Worm (Caenorhabditis elegans) whole organism, late embryonic: ENCODE measurements around the gene sorf-1.

Experiments
- C08G9.2 ChIP-seq: sonication (generic microtip); optimal IDR thresholded peaks from 2 replicates; lab custom pipeline; 2016; ENCODE audit warnings: mild to moderate bottlenecking, missing genetic modification characterization, moderate library complexity, missing compliant biosample characterization
- C38D4.7 ChIP-seq: fragments of 200-800 bp; sonication (Bioruptor generic); optimal IDR thresholded peaks from 2 replicates; lab custom pipeline; 2018; ENCODE audit warnings: mild to moderate bottlenecking, missing genetic modification characterization, moderate library complexity, missing compliant biosample characterization
- F13H6.1 ChIP-seq: sonication (generic microtip); optimal IDR thresholded peaks from 2 replicates; lab custom pipeline; 2016; ENCODE audit warnings: missing genetic modification characterization, missing compliant biosample characterization
- K02D7.2 ChIP-seq: sonication (generic microtip); optimal IDR thresholded peaks from 2 replicates; lab custom pipeline; 2017; ENCODE audit warnings: mild to moderate bottlenecking, missing genetic modification characterization, missing compliant biosample characterization
- K09A11.1 ChIP-seq: sonication (generic microtip); optimal IDR thresholded peaks from 2 replicates; lab custom pipeline; 2017; ENCODE audit warnings: antibody characterized with exemption, mild to moderate bottlenecking, missing genetic modification characterization, missing compliant biosample characterization; ENCODE audit not compliant: insufficient read depth
- T23F11.4 ChIP-seq: fragments of 200-800 bp; sonication (Bioruptor generic); optimal IDR thresholded peaks from 2 replicates; lab custom pipeline; 2018; ENCODE audit warnings: mild to moderate bottlenecking, missing genetic modification characterization, missing compliant biosample characterization
- ama-1 ChIP-seq: fragments of 150-350 bp; optimal IDR thresholded peaks from 2 replicates; lab custom pipeline; 2014
- ceh-18 ChIP-seq: sonication (generic microtip); optimal IDR thresholded peaks from 2 replicates; lab custom pipeline; 2016; ENCODE audit warnings: missing genetic modification characterization, missing compliant biosample characterization
- ceh-19 ChIP-seq: fragments of 200-800 bp; sonication (Bioruptor generic); optimal IDR thresholded peaks from 2 replicates; lab custom pipeline; 2018; ENCODE audit warnings: mild to moderate bottlenecking, missing genetic modification characterization, missing compliant biosample characterization
- ceh-2 ChIP-seq: sonication (generic microtip); optimal IDR thresholded peaks from 2 replicates; lab custom pipeline; 2016; ENCODE audit warnings: missing genotype, missing genetic modification characterization, missing compliant biosample characterization
- ceh-31 ChIP-seq: sonication (generic microtip); optimal IDR thresholded peaks from 2 replicates; lab custom pipeline; 2016; ENCODE audit warnings: missing genetic modification characterization, missing compliant biosample characterization
- ceh-34 ChIP-seq: sonication (generic microtip); optimal IDR thresholded peaks from 2 replicates; lab custom pipeline; 2016; ENCODE audit warnings: mild to moderate bottlenecking, missing genetic modification characterization, missing compliant biosample characterization
- ceh-9 ChIP-seq: sonication (generic microtip); optimal IDR thresholded peaks from 2 replicates; lab custom pipeline; 2016; ENCODE audit warnings: mild to moderate bottlenecking, missing genetic modification characterization, inconsistent platforms, missing compliant biosample characterization
- che-1 ChIP-seq: sonication (generic microtip); optimal IDR thresholded peaks from 2 replicates; lab custom pipeline; 2016; ENCODE audit warnings: mild to moderate bottlenecking, missing genetic modification characterization, missing compliant biosample characterization
- elt-2 ChIP-seq: sonication (generic microtip); optimal IDR thresholded peaks from 2 replicates; lab custom pipeline; 2016; ENCODE audit warnings: missing genetic modification reagents, missing genetic modification characterization, missing compliant biosample characterization
- elt-4 ChIP-seq: sonication (generic microtip); optimal IDR thresholded peaks from 2 replicates; lab custom pipeline; 2016; ENCODE audit warnings: missing genetic modification characterization, missing compliant biosample characterization
- ets-4 ChIP-seq: sonication (generic microtip); optimal IDR thresholded peaks from 2 replicates; lab custom pipeline; 2016; ENCODE audit warnings: missing genetic modification characterization, missing compliant biosample characterization
- eyg-1 ChIP-seq: sonication (generic microtip); optimal IDR thresholded peaks from 2 replicates; lab custom pipeline; 2016; ENCODE audit warnings: missing genotype, missing genetic modification characterization, missing compliant biosample characterization
- fax-1 ChIP-seq: sonication (generic microtip); optimal IDR thresholded peaks from 2 replicates; lab custom pipeline; 2016; ENCODE audit warnings: missing genotype, missing genetic modification characterization, missing compliant biosample characterization
- fkh-10 ChIP-seq: fragments of 150-350 bp; optimal IDR thresholded peaks from 2 replicates; lab custom pipeline; 2014; ENCODE audit warnings: missing biosample characterization, missing genetic modification reagents, missing genetic modification characterization
- fkh-6 ChIP-seq: sonication (generic microtip); optimal IDR thresholded peaks from 2 replicates; lab custom pipeline; 2016; ENCODE audit warnings: missing genetic modification characterization, missing compliant biosample characterization
- hlh-13 ChIP-seq: fragments of 200-800 bp; sonication (Bioruptor generic); optimal IDR thresholded peaks from 2 replicates; lab custom pipeline; 2018; ENCODE audit warnings: mild to moderate bottlenecking, missing genetic modification characterization, missing compliant biosample characterization
- hlh-15 ChIP-seq: sonication (generic microtip); optimal IDR thresholded peaks from 2 replicates; lab custom pipeline; 2016; ENCODE audit warnings: missing genetic modification characterization, missing compliant biosample characterization
- hlh-30 ChIP-seq: sonication (generic microtip); optimal IDR thresholded peaks from 2 replicates; lab custom pipeline; 2017; ENCODE audit warnings: antibody characterized with exemption, missing genetic modification characterization, missing compliant biosample characterization; ENCODE audit not compliant: insufficient read depth
- hlh-8 ChIP-seq: sonication (generic microtip); optimal IDR thresholded peaks from 2 replicates; lab custom pipeline; 2016; ENCODE audit warnings: missing genotype, missing genetic modification characterization, missing compliant biosample characterization
- lin-11 ChIP-seq: fragments of 200-800 bp; sonication (Bioruptor generic); optimal IDR thresholded peaks from 2 replicates; lab custom pipeline; 2018; ENCODE audit warnings: mild to moderate bottlenecking, missing genetic modification characterization, missing compliant biosample characterization
- madf-2 ChIP-seq: sonication (generic microtip); optimal IDR thresholded peaks from 2 replicates; lab custom pipeline; 2017; ENCODE audit warnings: missing genetic modification characterization, missing compliant biosample characterization
- nfya-1 ChIP-seq: sonication (generic microtip); optimal IDR thresholded peaks from 2 replicates; lab custom pipeline; 2017; ENCODE audit warnings: missing genetic modification characterization, mild to moderate bottlenecking, missing compliant biosample characterization, antibody characterized with exemption, moderate library complexity
- nhr-232 ChIP-seq: sonication (generic microtip); optimal IDR thresholded peaks from 2 replicates; lab custom pipeline; 2016; ENCODE audit warnings: missing genetic modification characterization, missing compliant biosample characterization
- odd-2 ChIP-seq: sonication (generic microtip); optimal IDR thresholded peaks from 2 replicates; lab custom pipeline; 2017; ENCODE audit warnings: antibody characterized with exemption, mild to moderate bottlenecking, missing genetic modification characterization, missing compliant biosample characterization
- pag-3 ChIP-seq: sonication (generic microtip); optimal IDR thresholded peaks from 2 replicates; lab custom pipeline; 2016; ENCODE audit warnings: missing compliant biosample characterization, missing genetic modification characterization, borderline replicate concordance
- pat-9 ChIP-seq: fragments of 200-800 bp; sonication (Bioruptor generic); optimal IDR thresholded peaks from 2 replicates; lab custom pipeline; 2018; ENCODE audit warnings: mild to moderate bottlenecking, missing genetic modification characterization, moderate library complexity, missing compliant biosample characterization
- pax-1 ChIP-seq: fragments of 150-350 bp; optimal IDR thresholded peaks from 2 replicates; lab custom pipeline; 2014; ENCODE audit warnings: missing biosample characterization, missing genetic modification characterization
- pha-2 ChIP-seq: sonication (generic microtip); optimal IDR thresholded peaks from 2 replicates; lab custom pipeline; 2017; ENCODE audit warnings: mild to moderate bottlenecking, missing genetic modification characterization, missing compliant biosample characterization
- pqm-1 ChIP-seq: sonication (generic microtip); optimal IDR thresholded peaks from 2 replicates; lab custom pipeline; 2016; ENCODE audit warnings: missing genetic modification characterization, missing compliant biosample characterization
- pros-1 ChIP-seq: fragments of 150-350 bp; optimal IDR thresholded peaks from 2 replicates; lab custom pipeline; 2014; ENCODE audit warnings: missing biosample characterization, missing genetic modification reagents, missing genetic modification characterization
- ref-2 ChIP-seq: sonication (generic microtip); optimal IDR thresholded peaks from 2 replicates; lab custom pipeline; 2016; ENCODE audit warnings: missing genetic modification characterization, missing compliant biosample characterization
- rnt-1 ChIP-seq: sonication (generic microtip); optimal IDR thresholded peaks from 2 replicates; lab custom pipeline; 2016; ENCODE audit warnings: missing genetic modification characterization, missing compliant biosample characterization
- sdc-2 ChIP-seq: sonication (generic microtip); optimal IDR thresholded peaks from 2 replicates; lab custom pipeline; 2016; ENCODE audit warnings: missing genotype, missing genetic modification characterization, missing compliant biosample characterization
- sox-2 ChIP-seq: fragments of 200-800 bp; sonication (Bioruptor generic); IDR thresholded peaks from 2 replicates; pipeline ENCODE4 v1.3.6; 2022; ENCODE audit warnings: missing genetic modification reagents, missing genetic modification characterization, missing compliant biosample characterization
- syd-9 ChIP-seq: sonication (generic microtip); optimal IDR thresholded peaks from 2 replicates; lab custom pipeline; 2016; ENCODE audit warnings: mild to moderate bottlenecking, missing genetic modification characterization, moderate library complexity, missing compliant biosample characterization
- tbx-7 ChIP-seq: sonication (generic microtip); optimal IDR thresholded peaks from 2 replicates; lab custom pipeline; 2016; ENCODE audit warnings: missing genotype, missing genetic modification characterization, missing compliant biosample characterization
- ttx-3 ChIP-seq: sonication (generic microtip); optimal IDR thresholded peaks from 2 replicates; lab custom pipeline; 2016; ENCODE audit warnings: missing genetic modification reagents, missing genetic modification characterization, missing compliant biosample characterization
- unc-3 ChIP-seq, 2 experiments: fragments of 200-800 bp in 1 of 2; sonication (Bioruptor generic) in 1 of 2; sonication (generic microtip) in 1 of 2; conservative IDR thresholded peaks in 1 of 2; optimal IDR thresholded peaks in 1 of 2; 2 replicates each; pipeline versions ENCODE4 v1.3.6 to Lab custom; 2016 to 2022; ENCODE audit warnings: missing compliant biosample characterization in 2 of 2, missing genetic modification characterization in 2 of 2, missing genetic modification reagents in 1 of 2
- unc-42 ChIP-seq: sonication (generic microtip); optimal IDR thresholded peaks from 2 replicates; lab custom pipeline; 2016; ENCODE audit warnings: missing genotype, missing genetic modification characterization, missing compliant biosample characterization
- unc-86 ChIP-seq: sonication (generic microtip); optimal IDR thresholded peaks from 2 replicates; lab custom pipeline; 2016; ENCODE audit warnings: missing genetic modification characterization, missing compliant biosample characterization
- zip-5 ChIP-seq: sonication (generic microtip); optimal IDR thresholded peaks from 2 replicates; lab custom pipeline; 2016; ENCODE audit warnings: missing genetic modification characterization, missing compliant biosample characterization
- ztf-16 ChIP-seq: sonication (generic microtip); optimal IDR thresholded peaks from 2 replicates; lab custom pipeline; 2017; ENCODE audit warnings: missing genetic modification characterization, missing compliant biosample characterization

The sorf-1 gene

ce11 chrX:3371264-3371663, 7.8 kb downstream of the sorf-1 start (continued):
- TF ChIP-seq pqm-1 (tag; lab: Kevin White, UChicago), result peak; percentile 58
- TF ChIP-seq hlh-15, result peak; percentile 64
- peak; percentile 87 for TF ChIP-seq elt-2 (tag; lab: Kevin White, UChicago)
- TF ChIP-seq tbx-7, result no peak
- peak; percentile 52 for TF ChIP-seq eyg-1 (tag; lab: Kevin White, UChicago)
- peak; percentile 87 for TF ChIP-seq ttx-3
- TF ChIP-seq unc-3 (GFP tag; conservative IDR thresholded peaks at IDR 0.05; lab: Robert Waterston, UW), result peak; percentile 88
- TF ChIP-seq unc-3 (tag; optimal IDR thresholded peaks at IDR 0.05; lab: Kevin White, UChicago), result peak; percentile 52
- TF ChIP-seq ets-4 (tag; lab: Kevin White, UChicago), result peak; percentile 45
- peak; percentile 67 for TF ChIP-seq K02D7.2 (tag; lab: Kevin White, UChicago)
- peak; percentile 51 for TF ChIP-seq hlh-30 (tag; lab: Kevin White, UChicago)
- no peak for TF ChIP-seq elt-4 (tag; lab: Kevin White, UChicago)
- no peak for TF ChIP-seq pros-1 (tag; lab: Kevin White, UChicago)
- peak; percentile 77 for TF ChIP-seq fkh-6 (tag; lab: Kevin White, UChicago)
- peak; percentile 56 for TF ChIP-seq unc-42
- TF ChIP-seq madf-2 (tag; lab: Kevin White, UChicago), result peak; percentile 87
- peak; percentile 61 for TF ChIP-seq hlh-8 (tag; lab: Kevin White, UChicago)
- TF ChIP-seq sox-2 (GFP tag; lab: Robert Waterston, UW), result peak; percentile 83
- peak; percentile 88 for TF ChIP-seq ceh-19 (GFP tag; lab: Kevin White, UChicago)
- peak; percentile 86 for TF ChIP-seq che-1
- TF ChIP-seq C38D4.7 (GFP tag; lab: Kevin White, UChicago), result peak; percentile 85
- peak; percentile 76 for TF ChIP-seq lin-11 (tag; lab: Kevin White, UChicago)
- TF ChIP-seq ama-1 (lab: Kevin White, UChicago), result no peak
- TF ChIP-seq C08G9.2 (tag; lab: Kevin White, UChicago), result peak; percentile 76
- peak; percentile 82 for TF ChIP-seq nhr-232 (tag; lab: Kevin White, UChicago)
- peak; percentile 83 for TF ChIP-seq hlh-13 (GFP tag; lab: Kevin White, UChicago)
- peak; percentile 76 for TF ChIP-seq nfya-1 (tag; lab: Kevin White, UChicago)
- no peak for TF ChIP-seq pag-3 (tag; lab: Kevin White, UChicago)
- peak; percentile 79 for TF ChIP-seq ceh-34 (tag; lab: Kevin White, UChicago)
- peak; percentile 80 for TF ChIP-seq pat-9 (tag; lab: Kevin White, UChicago)
- peak; percentile 61 for TF ChIP-seq ceh-2 (tag; lab: Kevin White, UChicago)
- peak; percentile 22 for TF ChIP-seq fkh-10 (GFP tag; lab: Kevin White, UChicago)
- peak; percentile 79 for TF ChIP-seq syd-9 (tag; lab: Kevin White, UChicago)
- peak; percentile 70 for TF ChIP-seq ceh-31 (tag; lab: Kevin White, UChicago)
- peak; percentile 76 for TF ChIP-seq F13H6.1 (tag; lab: Kevin White, UChicago)
- TF ChIP-seq ceh-18 (tag; lab: Kevin White, UChicago), result peak; percentile 81
- TF ChIP-seq pha-2, result peak; percentile 78
- no peak for TF ChIP-seq odd-2 (tag; lab: Kevin White, UChicago)
- no peak for TF ChIP-seq pax-1
- peak; percentile 84 for TF ChIP-seq sdc-2 (tag; lab: Kevin White, UChicago)
- peak; percentile 61 for TF ChIP-seq fax-1 (tag; lab: Kevin White, UChicago)
- peak; percentile 71 for TF ChIP-seq K09A11.1 (tag; lab: Kevin White, UChicago)
- TF ChIP-seq T23F11.4, result peak; percentile 82
- peak; percentile 42 for TF ChIP-seq zip-5 (tag; lab: Kevin White, UChicago)
- peak; percentile 57 for TF ChIP-seq ceh-9 (tag; lab: Kevin White, UChicago)
- TF ChIP-seq rnt-1, result peak; percentile 62
- TF ChIP-seq ztf-16 (tag; lab: Kevin White, UChicago), result peak; percentile 83
- TF ChIP-seq unc-86 (tag; lab: Kevin White, UChicago), result peak; percentile 82
- TF ChIP-seq ref-2 (tag; lab: Kevin White, UChicago), result peak; percentile 82
